Worm (Caenorhabditis elegans) whole organism, L1 larva: Measurements from ENCODE around the gene B0416.2.

Experiments
- aly-2 ChIP-seq: fragments of 150-350 bp; optimal IDR thresholded peaks from 2 replicates; lab custom pipeline; 2014; ENCODE audit warnings: missing biosample characterization, missing genetic modification characterization
- ceh-82 ChIP-seq, 3 experiments: fragments of 150-350 bp in 1 of 3; sonication (generic microtip) in 2 of 3; optimal IDR thresholded peaks; 2 replicates each; lab custom pipeline; 2014 to 2017; ENCODE audit warnings: missing biosample characterization in 3 of 3, missing genetic modification characterization in 3 of 3
- fos-1 ChIP-seq: fragments of 150-350 bp; optimal IDR thresholded peaks from 2 replicates; lab custom pipeline; 2014; ENCODE audit warnings: missing biosample characterization, missing genetic modification characterization
- mep-1 ChIP-seq: fragments of 150-350 bp; optimal IDR thresholded peaks from 2 replicates; lab custom pipeline; 2014; ENCODE audit warnings: missing biosample characterization, missing genetic modification characterization
- pqm-1 ChIP-seq: sonication (generic microtip); optimal IDR thresholded peaks from 3 replicates; lab custom pipeline; 2017; ENCODE audit warnings: missing biosample characterization, missing genetic modification characterization
- vab-15 ChIP-seq: sonication (generic microtip); optimal IDR thresholded peaks from 2 replicates; lab custom pipeline; 2017; ENCODE audit warnings: missing genotype, mild to moderate bottlenecking, missing genetic modification characterization, missing compliant biosample characterization

DNA sequence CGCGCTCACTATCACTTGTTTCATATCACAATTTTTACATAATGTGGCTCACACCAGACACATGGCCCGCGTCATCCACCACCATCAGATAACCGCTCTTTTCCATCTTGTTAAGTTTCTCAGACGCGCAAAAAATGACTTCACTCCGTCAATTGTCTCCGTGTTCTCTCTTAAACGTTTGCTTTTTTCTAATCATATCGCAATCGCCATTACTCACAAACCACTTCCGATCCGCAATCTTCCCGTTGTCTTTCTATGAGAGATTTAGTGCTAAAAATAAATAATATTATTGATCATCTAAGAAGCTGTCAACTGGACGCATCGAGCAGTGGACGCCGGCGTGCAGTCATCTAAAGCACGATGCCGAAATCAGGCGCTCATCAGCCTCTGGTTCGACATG, 4.5 kb downstream of the B0416.2 start, which contains the start of gene tmc-2:
- TF ChIP-seq ceh-82 (tag; optimal IDR thresholded peaks at IDR 0.05; lab: Kevin White, UChicago) (no peak), aly-2 (tag; lab: Kevin White, UChicago) (no peak), fos-1 (tag; lab: Kevin White, UChicago) (no peak), pqm-1 (tag; lab: Kevin White, UChicago) (no peak), vab-15 (tag; lab: Kevin White, UChicago) (no peak), mep-1 (tag; lab: Kevin White, UChicago) (no peak)
